Worm (Caenorhabditis elegans) whole organism, early embryonic: Measurements from ENCODE around the gene R07E5.15.
"Not testable (repeated sequence)": the region's sequence is repeated elsewhere in the genome, so short reads cannot be mapped to it uniquely, and the experiment has no call there.

Experiments used
- F13C5.2 ChIP-seq: sonication (generic microtip); optimal IDR thresholded peaks from 2 replicates; lab custom pipeline; 2017; ENCODE audit warnings: mild to moderate bottlenecking, missing genetic modification characterization, inconsistent platforms, missing compliant biosample characterization
- ama-1 ChIP-seq: fragments of 150-350 bp; optimal IDR thresholded peaks from 2 replicates; lab custom pipeline; 2014
- scrt-1 ChIP-seq: fragments of 200-800 bp; sonication (Bioruptor generic); IDR thresholded peaks from 2 replicates; pipeline ENCODE4 v1.3.6; 2022; ENCODE audit warnings: missing genetic modification characterization, missing compliant biosample characterization

DNA sequence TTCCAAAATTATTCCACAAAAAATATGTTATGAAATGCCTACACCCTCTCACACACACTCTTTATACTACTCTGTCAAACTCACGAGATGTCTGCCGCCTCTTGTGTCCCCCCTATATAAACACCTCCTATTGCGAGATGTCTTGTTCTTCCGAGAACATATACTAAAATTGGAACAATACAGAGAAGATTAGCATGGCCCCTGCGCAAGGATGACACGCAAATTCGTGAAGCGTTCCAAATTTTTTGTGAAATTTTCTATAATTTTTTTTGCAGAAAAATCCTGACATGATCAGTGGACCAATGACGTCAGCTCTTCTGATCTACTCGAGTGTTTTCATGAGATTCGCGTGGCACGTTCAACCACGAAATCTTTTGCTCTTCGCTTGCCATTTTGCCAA, 12.8 kb downstream of the R07E5.15 start:
- not testable (repeated sequence) for TF ChIP-seq F13C5.2 (tag; lab: Kevin White, UChicago); ama-1 (lab: Kevin White, UChicago)
- peak; percentile 77 for TF ChIP-seq scrt-1 (GFP tag; lab: Robert Waterston, UW)
